Worm (Caenorhabditis elegans): ENCODE data around the gene F13H10.6.

- TF ChIP-seq mab-5 (tag; optimal IDR thresholded peaks at IDR 0.05) (no peak), unc-62 (GFP tag; optimal IDR thresholded peaks at IDR 0.05) (no peak), dmd-4 (tag; optimal IDR thresholded peaks at IDR 0.05) (no peak), unc-55 (GFP tag; optimal IDR thresholded peaks at IDR 0.05) (no peak), C34F6.9 (tag; optimal IDR thresholded peaks at IDR 0.05) (no peak), egl-27 (tag; optimal IDR thresholded peaks at IDR 0.05) (no peak), alr-1 (tag; optimal IDR thresholded peaks at IDR 0.05) (no peak), ama-1 (optimal IDR thresholded peaks at IDR 0.05) (no peak), lin-13 (GFP tag; optimal IDR thresholded peaks at IDR 0.05) (no peak), sma-9 (GFP tag; optimal IDR thresholded peaks at IDR 0.05) (no peak), sma-9 (tag; optimal IDR thresholded peaks at IDR 0.05) (no peak), nhr-77 (tag; optimal IDR thresholded peaks at IDR 0.05) (no peak)
Observed at ce11 chrIV:11022303-11022702, 13.2 kb downstream of the F13H10.6 start, which contains the start of gene alh-3.

All from whole organism, L2 larva.